Fruit fly (Drosophila melanogaster) whole organism, embryonic: ENCODE measurements around the gene heph.

Source experiments
- CG11504 ChIP-seq: fragments of 200-800 bp; sonication (Bioruptor generic); optimal IDR thresholded peaks from 3 replicates; lab custom pipeline; 2019; ENCODE audit warnings: missing biosample characterization, mild to moderate bottlenecking, missing genetic modification characterization, moderate library complexity
- CG12299 ChIP-seq: fragments of 200-800 bp; sonication (Bioruptor generic); optimal IDR thresholded peaks from 2 replicates; lab custom pipeline; 2018; ENCODE audit warnings: missing biosample characterization, mild to moderate bottlenecking, missing genetic modification characterization
- CG4282 ChIP-seq: fragments of 200-800 bp; sonication (Bioruptor generic); optimal IDR thresholded peaks from 2 replicates; lab custom pipeline; 2016; ENCODE audit warnings: missing biosample characterization, missing genetic modification characterization
- Dfd ChIP-seq, 2 experiments: fragments of >200 bp; optimal IDR thresholded peaks; 2 replicates each; lab custom pipeline; 2017; ENCODE audit warnings: missing biosample characterization in 2 of 2, missing genetic modification characterization in 2 of 2
- Hr78 ChIP-seq, 2 experiments: fragments of 200-800 bp in 1 of 2; fragments of >200 bp in 1 of 2; sonication (Bioruptor generic) in 1 of 2; optimal IDR thresholded peaks; 2 replicates each; lab custom pipeline; 2017 to 2019; ENCODE audit warnings: missing biosample characterization in 2 of 2, missing genetic modification characterization in 2 of 2, mild to moderate bottlenecking in 1 of 2, moderate library complexity in 1 of 2
- Hsf ChIP-seq: fragments of 200-800 bp; sonication (Bioruptor generic); optimal IDR thresholded peaks from 3 replicates; lab custom pipeline; 2016; ENCODE audit warnings: missing biosample characterization, missing genetic modification characterization
- Sox102F ChIP-seq: fragments of 200-800 bp; sonication (Bioruptor generic); optimal IDR thresholded peaks from 2 replicates; lab custom pipeline; 2018; ENCODE audit warnings: missing biosample characterization, mild to moderate bottlenecking, missing genetic modification characterization, moderate library complexity
- Taf1 ChIP-seq: fragments of 200-800 bp; sonication (Bioruptor generic); IDR thresholded peaks from 2 replicates; pipeline ENCODE4 v1.3.6; 2022; ENCODE audit warnings: missing biosample characterization, missing genetic modification characterization
- Xrp1 ChIP-seq: fragments of 200-800 bp; sonication (Bioruptor generic); IDR thresholded peaks from 2 replicates; pipeline ENCODE4 v1.3.6; 2022; ENCODE audit warnings: missing biosample characterization, missing genetic modification characterization
- crp ChIP-seq, 2 experiments: fragments of 200-800 bp; sonication (Bioruptor generic); optimal IDR thresholded peaks; 2 replicates in 1 of 2; 3 replicates in 1 of 2; lab custom pipeline; 2017; ENCODE audit warnings: missing biosample characterization in 2 of 2, missing genetic modification characterization in 2 of 2, mild to moderate bottlenecking in 1 of 2, moderate library complexity in 1 of 2
- kni ChIP-seq: fragments of 200-800 bp; sonication (Bioruptor generic); optimal IDR thresholded peaks from 3 replicates; lab custom pipeline; 2017; ENCODE audit warnings: mild to moderate bottlenecking, missing biosample characterization, missing genetic modification reagents, missing genetic modification characterization
- sob ChIP-seq: fragments of 200-800 bp; sonication (Bioruptor generic); IDR thresholded peaks from 2 replicates; pipeline ENCODE4 v1.3.6; 2022; ENCODE audit warnings: missing biosample characterization, missing genetic modification characterization
- trem ChIP-seq: fragments of 200-800 bp; optimal IDR thresholded peaks from 3 replicates; lab custom pipeline; 2019; ENCODE audit warnings: missing biosample characterization, mild to moderate bottlenecking, missing genetic modification characterization, moderate library complexity

- TF ChIP-seq CG4282 (GFP tag; lab: Kevin White, UChicago): no peak
- no peak for TF ChIP-seq Hsf (GFP tag; lab: Kevin White, UChicago)
- TF ChIP-seq crp (GFP tag; optimal IDR thresholded peaks at IDR 0.05; lab: Kevin White, UChicago): no peak
- TF ChIP-seq Taf1 (GFP tag; lab: Robert Waterston, UW): no peak
- no peak for TF ChIP-seq Dfd (GFP tag; optimal IDR thresholded peaks at IDR 0.05; lab: Kevin White, UChicago)
- no peak for TF ChIP-seq trem (tag; lab: Kevin White, UChicago)
- TF ChIP-seq CG11504 (tag; lab: Kevin White, UChicago): peak; percentile 42
- TF ChIP-seq kni: no peak
- no peak for TF ChIP-seq Hr78 (GFP tag; optimal IDR thresholded peaks at IDR 0.05; lab: Kevin White, UChicago)
- peak; percentile 54 for TF ChIP-seq Sox102F (GFP tag; lab: Kevin White, UChicago)
- TF ChIP-seq CG12299 (tag; lab: Kevin White, UChicago): no peak
- TF ChIP-seq sob (GFP tag; lab: Robert Waterston, UW): no peak
- no peak for TF ChIP-seq Xrp1 (GFP tag; lab: Robert Waterston, UW)
Observed at dm6 chr3R:31949433-31949832, 65.9 kb downstream of the heph start.
